Fruit fly (Drosophila melanogaster): ENCODE data around the gene Scsalpha1.

dm6 chr3L:3801343-3801742 is 12.7 kb upstream of the Scsalpha1 start:
- TF ChIP-seq usp (GFP tag; optimal IDR thresholded peaks at IDR 0.05) (no peak), HLH106 (tag; optimal IDR thresholded peaks at IDR 0.05) (no peak), Dif (GFP tag; optimal IDR thresholded peaks at IDR 0.05; ENCODE audit: partially characterized antibody) (no peak), pan (optimal IDR thresholded peaks at IDR 0.05) (no peak), dmrt93B (GFP tag; optimal IDR thresholded peaks at IDR 0.05) (no peak), CrebA (GFP tag; optimal IDR thresholded peaks at IDR 0.05; ENCODE audit: borderline replicate concordance) (no peak), dl (GFP tag; optimal IDR thresholded peaks at IDR 0.05; ENCODE audit: insufficient read depth in 1 of 2, partially characterized antibody in 2 of 2) (no peak), brk (GFP tag; optimal IDR thresholded peaks at IDR 0.05) (no peak), GATAd (GFP tag; optimal IDR thresholded peaks at IDR 0.05) (no peak), h (GFP tag; optimal IDR thresholded peaks at IDR 0.05) (peak; percentile 2), N (GFP tag; optimal IDR thresholded peaks at IDR 0.05) (no peak), Dfd (GFP tag; optimal IDR thresholded peaks at IDR 0.05) (no peak), Hr78 (GFP tag; optimal IDR thresholded peaks at IDR 0.05) (no peak), Myc (optimal IDR thresholded peaks at IDR 0.05) (no peak)

Measured in whole organism, wandering third instar larva.